Fruit fly (Drosophila melanogaster): ENCODE data around the gene okr.

DNA sequence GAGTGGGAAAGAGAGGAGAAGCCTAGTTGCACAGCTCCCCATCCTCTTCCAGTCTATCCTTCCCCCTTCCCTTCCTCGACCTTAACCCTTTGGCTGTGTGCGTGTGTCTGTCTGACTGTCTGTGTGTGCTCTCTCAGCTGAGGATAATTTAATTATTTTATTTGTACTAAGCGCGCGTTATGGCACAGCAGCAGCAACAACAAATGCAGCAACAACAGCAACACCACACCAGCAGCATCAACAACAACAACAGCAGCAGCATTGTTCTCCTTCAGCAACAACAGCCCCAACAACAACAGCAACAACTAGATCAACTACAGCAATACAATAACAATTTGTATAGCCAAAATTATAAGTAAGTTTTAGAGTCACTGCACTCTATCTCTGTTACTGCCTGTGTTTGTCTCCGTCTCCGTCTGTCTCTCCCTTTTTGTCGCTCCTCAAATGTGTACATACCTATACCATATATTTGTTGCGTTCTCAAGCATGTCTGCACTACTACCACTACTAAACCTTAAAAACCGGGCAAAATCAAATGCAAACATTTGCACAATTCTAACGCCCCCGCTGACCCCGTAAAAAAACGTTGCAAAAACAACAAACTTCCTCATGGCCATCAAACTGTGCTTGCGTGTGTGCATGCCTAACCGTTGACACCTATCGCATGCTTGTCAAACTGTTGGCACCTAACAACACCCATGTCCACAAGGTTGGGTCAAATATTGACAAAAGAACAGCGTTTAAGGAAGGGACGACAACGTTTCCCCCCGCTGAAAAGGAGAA is 46.9 kb downstream of the okr start:
- TF ChIP-seq Mes4 (GFP tag; optimal IDR thresholded peaks at IDR 0.05) = no peak
- no peak for TF ChIP-seq psq (GFP tag; optimal IDR thresholded peaks at IDR 0.05)
- TF ChIP-seq CkIIα-i1 (GFP tag; IDR thresholded peaks at IDR 0.05) = no peak
- no peak for TF ChIP-seq tup (GFP tag; optimal IDR thresholded peaks at IDR 0.05)
- TF ChIP-seq CG9727 (GFP tag; optimal IDR thresholded peaks at IDR 0.05) = no peak
- TF ChIP-seq CG31224 (GFP tag; IDR thresholded peaks at IDR 0.05) = no peak
- no peak for TF ChIP-seq fd96Cb (tag; optimal IDR thresholded peaks at IDR 0.05)
